Fruit fly (Drosophila melanogaster) whole organism, embryonic: ENCODE results near the gene CG44158.

ENCODE experiments used
- CG17829 ChIP-seq: fragments of 200-800 bp; optimal IDR thresholded peaks from 2 replicates; lab custom pipeline; 2019; ENCODE audit warnings: missing biosample characterization, mild to moderate bottlenecking, missing genetic modification characterization, moderate library complexity
- CG4854 ChIP-seq: fragments of 200-800 bp; sonication (Bioruptor generic); optimal IDR thresholded peaks from 2 replicates; lab custom pipeline; 2016; ENCODE audit warnings: missing biosample characterization, missing genetic modification characterization, inconsistent platforms
- CG8944 ChIP-seq: fragments of 200-800 bp; sonication (Bioruptor generic); optimal IDR thresholded peaks from 3 replicates; lab custom pipeline; 2016; ENCODE audit warnings: missing biosample characterization, missing genetic modification characterization
- crc ChIP-seq: fragments of 200-800 bp; sonication (Bioruptor generic); optimal IDR thresholded peaks from 2 replicates; lab custom pipeline; 2016; ENCODE audit warnings: missing biosample characterization, missing genetic modification characterization
- jumu ChIP-seq: fragments of 200-800 bp; sonication (Bioruptor generic); optimal IDR thresholded peaks from 3 replicates; lab custom pipeline; 2016; ENCODE audit warnings: missing biosample characterization, missing genetic modification characterization
- mld ChIP-seq: fragments of 200-800 bp; sonication (Bioruptor generic); IDR thresholded peaks from 3 replicates; pipeline ENCODE4 v1.3.6; 2022; ENCODE audit warnings: missing biosample characterization, missing genetic modification characterization; ENCODE audit not compliant: partially characterized antibody

dm6 chr3R:18249268-18249667 lies 40.7 kb downstream of the CG44158 start:
- TF ChIP-seq mld (GFP tag; lab: Robert Waterston, UW) = no peak
- TF ChIP-seq CG8944 (GFP tag; lab: Kevin White, UChicago) = no peak
- no peak for TF ChIP-seq jumu
- TF ChIP-seq CG4854 = no peak
- TF ChIP-seq crc (GFP tag; lab: Kevin White, UChicago) = no peak
- TF ChIP-seq CG17829 (tag; lab: Kevin White, UChicago) = no peak
